Worm (Caenorhabditis elegans) whole organism, L1 larva: ENCODE results near the gene T25B9.5.

Source experiments
- C16A3.4 ChIP-seq: fragments of 150-350 bp; optimal IDR thresholded peaks from 2 replicates; lab custom pipeline; 2014; ENCODE audit warnings: missing biosample characterization, missing genetic modification characterization
- ama-1 ChIP-seq: fragments of 150-350 bp; optimal IDR thresholded peaks from 2 replicates; lab custom pipeline; 2014
- blmp-1 ChIP-seq: fragments of 150-350 bp; optimal IDR thresholded peaks from 2 replicates; lab custom pipeline; 2014; ENCODE audit warnings: missing biosample characterization, missing genetic modification characterization
- ceh-63 ChIP-seq: fragments of 200-800 bp; sonication (Bioruptor generic); optimal IDR thresholded peaks from 2 replicates; lab custom pipeline; 2018; ENCODE audit warnings: mild to moderate bottlenecking, missing genetic modification characterization, missing compliant biosample characterization
- dpl-1 ChIP-seq, 3 experiments: fragments of 150-350 bp in 2 of 3; sonication (generic microtip) in 1 of 3; optimal IDR thresholded peaks; 2 replicates each; lab custom pipeline; 2014 to 2017; ENCODE audit warnings: missing biosample characterization in 3 of 3, missing genetic modification characterization in 3 of 3, missing genetic modification reagents in 3 of 3
- efl-1 ChIP-seq, 4 experiments: fragments of 150-350 bp; optimal IDR thresholded peaks in 3 of 4; peaks in 1 of 4; 1 replicate in 1 of 4; 2 replicates in 3 of 4; lab custom pipeline; 2014; ENCODE audit warnings: missing biosample characterization in 2 of 4, missing genetic modification characterization in 2 of 4, missing genetic modification reagents in 2 of 4
- elt-2 ChIP-seq: sonication (generic microtip); optimal IDR thresholded peaks from 2 replicates; lab custom pipeline; 2016; ENCODE audit warnings: missing genetic modification characterization, mild to moderate bottlenecking, inconsistent platforms, missing compliant biosample characterization, missing genetic modification reagents
- elt-3 ChIP-seq, 6 experiments: fragments of 150-350 bp in 1 of 6; sonication (generic microtip); optimal IDR thresholded peaks; 2 replicates each; lab custom pipeline; 2017 to 2018; ENCODE audit warnings: missing biosample characterization in 6 of 6, missing genetic modification characterization in 6 of 6, inconsistent platforms in 1 of 6
- fkh-10 ChIP-seq: sonication (generic microtip); optimal IDR thresholded peaks from 2 replicates; lab custom pipeline; 2017; ENCODE audit warnings: missing biosample characterization, missing genetic modification reagents, missing genetic modification characterization
- grh-1 ChIP-seq: fragments of 200-800 bp; sonication (Bioruptor generic); IDR thresholded peaks from 2 replicates; pipeline ENCODE4 v1.3.6; 2022; ENCODE audit warnings: missing genetic modification reagents, missing genetic modification characterization, missing compliant biosample characterization
- hlh-17 ChIP-seq: fragments of 200-800 bp; sonication (Bioruptor generic); optimal IDR thresholded peaks from 2 replicates; lab custom pipeline; 2018; ENCODE audit warnings: missing genetic modification characterization, mild to moderate bottlenecking, missing compliant biosample characterization, moderate library complexity, borderline replicate concordance
- hlh-4 ChIP-seq: sonication (generic microtip); optimal IDR thresholded peaks from 2 replicates; lab custom pipeline; 2016; ENCODE audit warnings: mild to moderate bottlenecking, missing genetic modification characterization, missing compliant biosample characterization
- lin-14 ChIP-seq: fragments of 200-800 bp; sonication (Bioruptor generic); optimal IDR thresholded peaks from 2 replicates; lab custom pipeline; 2018; ENCODE audit warnings: mild to moderate bottlenecking, missing genetic modification characterization, moderate library complexity, missing compliant biosample characterization
- lin-35 ChIP-seq, 2 experiments: fragments of 150-350 bp; optimal IDR thresholded peaks; 2 replicates each; lab custom pipeline; 2014; ENCODE audit warnings: missing biosample characterization in 2 of 2, missing genetic modification characterization in 2 of 2, missing genetic modification reagents in 2 of 2
- lir-3 ChIP-seq: sonication (generic microtip); optimal IDR thresholded peaks from 2 replicates; lab custom pipeline; 2016; ENCODE audit warnings: mild to moderate bottlenecking, missing genetic modification characterization, moderate library complexity, missing compliant biosample characterization; ENCODE audit not compliant: poor library complexity
- lsy-2 ChIP-seq, 2 experiments: fragments of 150-350 bp; optimal IDR thresholded peaks; 2 replicates each; lab custom pipeline; 2014; ENCODE audit warnings: missing biosample characterization in 2 of 2, missing genetic modification characterization in 2 of 2
- mdl-1 ChIP-seq, 2 experiments: fragments of 150-350 bp; optimal IDR thresholded peaks; 2 replicates each; lab custom pipeline; 2014 to 2017; ENCODE audit warnings: missing biosample characterization in 2 of 2, missing genetic modification characterization in 2 of 2, inconsistent platforms in 1 of 2
- nhr-11 ChIP-seq: fragments of 150-350 bp; optimal IDR thresholded peaks from 2 replicates; lab custom pipeline; 2014; ENCODE audit warnings: missing biosample characterization, missing genetic modification characterization
- nhr-19 ChIP-seq: fragments of 200-800 bp; sonication (Bioruptor generic); conservative IDR thresholded peaks from 2 replicates; pipeline ENCODE4 v1.3.6; 2022; ENCODE audit warnings: missing genetic modification characterization, missing compliant biosample characterization
- nhr-20 ChIP-seq: sonication (generic microtip); optimal IDR thresholded peaks from 2 replicates; lab custom pipeline; 2016; ENCODE audit warnings: mild to moderate bottlenecking, missing genetic modification characterization, missing compliant biosample characterization
- nhr-47 ChIP-seq: sonication (generic microtip); optimal IDR thresholded peaks from 2 replicates; lab custom pipeline; 2016; ENCODE audit warnings: mild to moderate bottlenecking, missing genetic modification characterization, moderate library complexity, missing compliant biosample characterization
- nhr-71 ChIP-seq: sonication (generic microtip); optimal IDR thresholded peaks from 2 replicates; lab custom pipeline; 2016; ENCODE audit warnings: mild to moderate bottlenecking, missing genetic modification characterization, moderate library complexity, missing compliant biosample characterization
- nhr-84 ChIP-seq: sonication (generic microtip); optimal IDR thresholded peaks from 2 replicates; lab custom pipeline; 2017; ENCODE audit warnings: missing biosample characterization, missing genetic modification characterization
- nhr-85 ChIP-seq: sonication (generic microtip); peaks from one replicate; lab custom pipeline; 2016; ENCODE audit warnings: missing genetic modification characterization, inconsistent platforms, missing compliant biosample characterization
- nhr-90 ChIP-seq: sonication (generic microtip); optimal IDR thresholded peaks from 2 replicates; lab custom pipeline; 2016; ENCODE audit warnings: mild to moderate bottlenecking, missing genetic modification characterization, missing compliant biosample characterization; ENCODE audit not compliant: poor library complexity
- pag-3 ChIP-seq: sonication (generic microtip); optimal IDR thresholded peaks from 2 replicates; lab custom pipeline; 2017; ENCODE audit warnings: missing genetic modification characterization, mild to moderate bottlenecking, missing compliant biosample characterization, antibody characterized with exemption, borderline replicate concordance; ENCODE audit not compliant: insufficient read depth
- pqm-1 ChIP-seq: sonication (generic microtip); optimal IDR thresholded peaks from 3 replicates; lab custom pipeline; 2017; ENCODE audit warnings: missing biosample characterization, missing genetic modification characterization
- skn-1 ChIP-seq: fragments of 150-350 bp; optimal IDR thresholded peaks from 2 replicates; lab custom pipeline; 2014; ENCODE audit warnings: missing biosample characterization, missing genetic modification characterization
- snu-23 ChIP-seq: sonication (generic microtip); optimal IDR thresholded peaks from 2 replicates; lab custom pipeline; 2016; ENCODE audit warnings: missing genetic modification characterization, missing compliant biosample characterization
- sup-37 ChIP-seq: fragments of 200-800 bp; sonication (Bioruptor generic); optimal IDR thresholded peaks from 2 replicates; lab custom pipeline; 2018; ENCODE audit warnings: mild to moderate bottlenecking, missing genetic modification characterization, missing compliant biosample characterization
- tbx-2 ChIP-seq: sonication (generic microtip); optimal IDR thresholded peaks from 2 replicates; lab custom pipeline; 2016; ENCODE audit warnings: missing genetic modification characterization, missing compliant biosample characterization
- tlp-1 ChIP-seq: fragments of 150-350 bp; optimal IDR thresholded peaks from 2 replicates; lab custom pipeline; 2014; ENCODE audit warnings: missing biosample characterization, missing genetic modification characterization
- unc-130 ChIP-seq: fragments of 150-350 bp; optimal IDR thresholded peaks from 2 replicates; lab custom pipeline; 2017; ENCODE audit warnings: missing biosample characterization, missing genetic modification characterization, inconsistent platforms
- unc-30 ChIP-seq: sonication (generic microtip); optimal IDR thresholded peaks from 2 replicates; lab custom pipeline; 2017; ENCODE audit warnings: missing biosample characterization, missing genetic modification characterization
- unc-62 ChIP-seq: fragments of 150-350 bp; optimal IDR thresholded peaks from 2 replicates; lab custom pipeline; 2014; ENCODE audit warnings: missing biosample characterization, missing genetic modification reagents, missing genetic modification characterization
- unc-86 ChIP-seq: sonication (generic microtip); optimal IDR thresholded peaks from 2 replicates; lab custom pipeline; 2016; ENCODE audit warnings: missing genetic modification characterization, missing compliant biosample characterization
- unc-98 ChIP-seq: fragments of 200-800 bp; sonication (Bioruptor generic); IDR thresholded peaks from 2 replicates; pipeline ENCODE4 v1.3.6; 2022; ENCODE audit warnings: missing genetic modification characterization, missing compliant biosample characterization
- xbp-1 ChIP-seq: sonication (generic microtip); optimal IDR thresholded peaks from 2 replicates; lab custom pipeline; 2016; ENCODE audit warnings: missing genetic modification characterization, missing compliant biosample characterization

The T25B9.5 gene

ce11 chrIV:10786731-10787130 is 32.1 kb upstream of the T25B9.5 start, which contains the start of gene srd-7:
Gene srd-7, minus strand, starts transcription at chrIV:10786831.
- TF ChIP-seq tlp-1 (no peak), efl-1 (optimal IDR thresholded peaks at IDR 0.05; lab: Kevin White, UChicago) (no peak), efl-1 (GFP tag; optimal IDR thresholded peaks at IDR 0.05 in 1 of 2; lab: Kevin White, UChicago) (peak in 1 of 2 experiments; percentile 29)

DNA sequence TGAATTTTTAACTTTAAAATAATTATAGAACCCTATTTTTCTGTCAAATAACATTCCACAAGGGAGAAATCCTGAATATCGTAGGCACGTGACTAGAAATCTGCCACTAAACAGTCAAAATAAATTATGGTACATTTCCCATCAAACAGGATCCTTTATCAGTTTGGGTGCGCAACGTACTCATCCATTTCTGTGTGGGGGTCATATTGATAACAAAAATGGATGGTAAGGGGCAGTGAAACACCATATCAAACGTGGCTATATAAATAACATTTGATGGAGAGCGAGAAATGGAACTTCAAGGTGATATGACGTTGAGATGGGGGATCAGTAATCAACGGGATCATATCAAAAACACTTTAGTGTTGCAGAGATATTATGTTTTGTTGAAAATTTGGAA is 29.5 kb upstream of the T25B9.5 start:
- TF ChIP-seq mdl-1 (tag; optimal IDR thresholded peaks at IDR 0.05; lab: Kevin White, UChicago) (peak in 1 of 2 experiments; percentile 27), fkh-10 (no peak), lsy-2 (tag; optimal IDR thresholded peaks at IDR 0.05; lab: Kevin White, UChicago) (peak in 1 of 2 experiments; percentile 23), hlh-4 (no peak), ama-1 (lab: Kevin White, UChicago) (no peak), skn-1 (tag; lab: Kevin White, UChicago) (no peak), unc-86 (no peak), sup-37 (GFP tag; lab: Kevin White, UChicago) (no peak), lin-35 (GFP tag; optimal IDR thresholded peaks at IDR 0.05; lab: Kevin White, UChicago) (peak in 1 of 2 experiments; percentile 25), snu-23 (GFP tag; lab: Kevin White, UChicago) (peak; percentile 34), lin-14 (GFP tag; lab: Kevin White, UChicago) (peak; percentile 50), nhr-19 (GFP tag; lab: Robert Waterston, UW) (peak; percentile 38; the same call in 1 of the 2 replicates), unc-62 (GFP tag; lab: Kevin White, UChicago) (no peak), xbp-1 (tag; lab: Kevin White, UChicago) (no peak), pqm-1 (no peak), tlp-1 (no peak), nhr-20 (tag; lab: Kevin White, UChicago) (peak; percentile 66), ceh-63 (no peak), unc-30 (tag; lab: Kevin White, UChicago) (no peak), nhr-90 (peak; percentile 43), elt-2 (no peak), hlh-17 (GFP tag; lab: Kevin White, UChicago) (no peak), dpl-1 (GFP tag; optimal IDR thresholded peaks at IDR 0.05; lab: Kevin White, UChicago) (no peak), blmp-1 (tag; lab: Kevin White, UChicago) (peak; percentile 72), elt-3 (tag; optimal IDR thresholded peaks at IDR 0.05; lab: Kevin White, UChicago) (peak in 5 of 6 experiments; percentile 18 to 91 (median 49)), nhr-85 (peak; percentile 90), tbx-2 (peak; percentile 24)

ce11 chrIV:10782014-10782413 is 27.4 kb upstream of the T25B9.5 start:
- TF ChIP-seq mdl-1 (tag; optimal IDR thresholded peaks at IDR 0.05; lab: Kevin White, UChicago) (peak in 1 of 2 experiments; percentile 93), nhr-19 (GFP tag; lab: Robert Waterston, UW) (peak; percentile 65), unc-130 (tag; lab: Kevin White, UChicago) (peak; percentile 29), nhr-90 (peak; percentile 75), pag-3 (no peak), efl-1 (optimal IDR thresholded peaks at IDR 0.05; lab: Kevin White, UChicago) (no peak), efl-1 (GFP tag; optimal IDR thresholded peaks at IDR 0.05 in 1 of 2; lab: Kevin White, UChicago) (peak in 1 of 2 experiments; percentile 89), lin-35 (GFP tag; optimal IDR thresholded peaks at IDR 0.05; lab: Kevin White, UChicago) (peak in 1 of 2 experiments; percentile 62), nhr-11 (no peak), nhr-47 (peak; percentile 22), lin-14 (GFP tag; lab: Kevin White, UChicago) (peak; percentile 66), nhr-71 (peak; percentile 78), nhr-84 (tag; lab: Kevin White, UChicago) (no peak), grh-1 (GFP tag; lab: Robert Waterston, UW) (peak; percentile 38; the same call in 1 of the 2 replicates), sup-37 (GFP tag; lab: Kevin White, UChicago) (no peak), elt-3 (tag; optimal IDR thresholded peaks at IDR 0.05; lab: Kevin White, UChicago) (peak in 3 of 6 experiments; percentile 69 to 95 (median 93)), lsy-2 (tag; optimal IDR thresholded peaks at IDR 0.05; lab: Kevin White, UChicago) (peak in 1 of 2 experiments; percentile 61), nhr-20 (tag; lab: Kevin White, UChicago) (peak; percentile 88), nhr-85 (peak; percentile 95), blmp-1 (tag; lab: Kevin White, UChicago) (peak; percentile 97), C16A3.4 (tag; lab: Kevin White, UChicago) (peak; percentile 20), lir-3 (tag; lab: Kevin White, UChicago) (no peak), tbx-2 (peak; percentile 62), snu-23 (GFP tag; lab: Kevin White, UChicago) (peak; percentile 62), unc-98 (no peak)
